Worm (Caenorhabditis elegans) whole organism, L1 larva: Measurements from ENCODE around the gene mrp-6.

Experiments
- F16B12.6 ChIP-seq: fragments of 150-350 bp; optimal IDR thresholded peaks from 2 replicates; lab custom pipeline; 2014; ENCODE audit warnings: missing biosample characterization, missing genetic modification characterization
- Y116A8C.19 ChIP-seq: sonication (generic microtip); optimal IDR thresholded peaks from 2 replicates; lab custom pipeline; 2016; ENCODE audit warnings: missing compliant biosample characterization, missing genetic modification characterization, borderline replicate concordance
- aly-2 ChIP-seq: fragments of 150-350 bp; optimal IDR thresholded peaks from 2 replicates; lab custom pipeline; 2014; ENCODE audit warnings: missing biosample characterization, missing genetic modification characterization
- blmp-1 ChIP-seq: fragments of 150-350 bp; optimal IDR thresholded peaks from 2 replicates; lab custom pipeline; 2014; ENCODE audit warnings: missing biosample characterization, missing genetic modification characterization
- ceh-63 ChIP-seq: fragments of 200-800 bp; sonication (Bioruptor generic); optimal IDR thresholded peaks from 2 replicates; lab custom pipeline; 2018; ENCODE audit warnings: mild to moderate bottlenecking, missing genetic modification characterization, missing compliant biosample characterization
- ceh-8 ChIP-seq: fragments of 200-800 bp; sonication (Bioruptor generic); optimal IDR thresholded peaks from 2 replicates; lab custom pipeline; 2018; ENCODE audit warnings: mild to moderate bottlenecking, missing genetic modification characterization, moderate library complexity, missing compliant biosample characterization
- dpl-1 ChIP-seq, 3 experiments: fragments of 150-350 bp in 2 of 3; sonication (generic microtip) in 1 of 3; optimal IDR thresholded peaks; 2 replicates each; lab custom pipeline; 2014 to 2017; ENCODE audit warnings: missing biosample characterization in 3 of 3, missing genetic modification characterization in 3 of 3, missing genetic modification reagents in 3 of 3
- dsc-1 ChIP-seq: sonication (generic microtip); optimal IDR thresholded peaks from 2 replicates; lab custom pipeline; 2016; ENCODE audit warnings: mild to moderate bottlenecking, missing genetic modification characterization, missing compliant biosample characterization
- efl-3 ChIP-seq: fragments of 200-800 bp; sonication (Bioruptor generic); optimal IDR thresholded peaks from 2 replicates; lab custom pipeline; 2018; ENCODE audit warnings: mild to moderate bottlenecking, missing genetic modification characterization, missing compliant biosample characterization
- egl-13 ChIP-seq: sonication (generic microtip); optimal IDR thresholded peaks from 2 replicates; lab custom pipeline; 2016; ENCODE audit warnings: missing genotype, missing genetic modification reagents, missing genetic modification characterization, missing compliant biosample characterization
- egl-27 ChIP-seq, 2 experiments: fragments of 150-350 bp in 1 of 2; sonication (generic microtip); optimal IDR thresholded peaks; 3 replicates each; lab custom pipeline; 2017 to 2018; ENCODE audit warnings: missing biosample characterization in 2 of 2, missing genetic modification characterization in 2 of 2, missing genetic modification reagents in 2 of 2
- elt-2 ChIP-seq: sonication (generic microtip); optimal IDR thresholded peaks from 2 replicates; lab custom pipeline; 2016; ENCODE audit warnings: missing genetic modification characterization, mild to moderate bottlenecking, inconsistent platforms, missing compliant biosample characterization, missing genetic modification reagents
- fkh-4 ChIP-seq: sonication (generic microtip); optimal IDR thresholded peaks from 2 replicates; lab custom pipeline; 2016; ENCODE audit warnings: missing compliant biosample characterization, missing genetic modification characterization, borderline replicate concordance
- fkh-8 ChIP-seq: sonication (generic microtip); optimal IDR thresholded peaks from 2 replicates; lab custom pipeline; 2016; ENCODE audit warnings: mild to moderate bottlenecking, missing genetic modification characterization, missing compliant biosample characterization
- fos-1 ChIP-seq: fragments of 150-350 bp; optimal IDR thresholded peaks from 2 replicates; lab custom pipeline; 2014; ENCODE audit warnings: missing biosample characterization, missing genetic modification characterization
- hlh-4 ChIP-seq: sonication (generic microtip); optimal IDR thresholded peaks from 2 replicates; lab custom pipeline; 2016; ENCODE audit warnings: mild to moderate bottlenecking, missing genetic modification characterization, missing compliant biosample characterization
- hpl-2 ChIP-seq: fragments of 150-350 bp; optimal IDR thresholded peaks from 2 replicates; lab custom pipeline; 2014; ENCODE audit warnings: missing biosample characterization, missing genetic modification reagents, missing genetic modification characterization
- isw-1 ChIP-seq: fragments of 200-800 bp; sonication (Bioruptor generic); IDR thresholded peaks from 2 replicates; pipeline ENCODE4 v1.3.6; 2022; ENCODE audit warnings: missing genetic modification characterization, missing compliant biosample characterization
- lin-13 ChIP-seq: fragments of 150-350 bp; optimal IDR thresholded peaks from 2 replicates; lab custom pipeline; 2014; ENCODE audit warnings: missing biosample characterization, missing genetic modification reagents, missing genetic modification characterization
- lin-14 ChIP-seq: fragments of 200-800 bp; sonication (Bioruptor generic); optimal IDR thresholded peaks from 2 replicates; lab custom pipeline; 2018; ENCODE audit warnings: mild to moderate bottlenecking, missing genetic modification characterization, moderate library complexity, missing compliant biosample characterization
- lin-39 ChIP-seq: fragments of 150-350 bp; optimal IDR thresholded peaks from 2 replicates; lab custom pipeline; 2014; ENCODE audit warnings: missing biosample characterization, missing genetic modification reagents, missing genetic modification characterization
- lir-3 ChIP-seq: sonication (generic microtip); optimal IDR thresholded peaks from 2 replicates; lab custom pipeline; 2016; ENCODE audit warnings: mild to moderate bottlenecking, missing genetic modification characterization, moderate library complexity, missing compliant biosample characterization; ENCODE audit not compliant: poor library complexity
- lsy-2 ChIP-seq, 2 experiments: fragments of 150-350 bp; optimal IDR thresholded peaks; 2 replicates each; lab custom pipeline; 2014; ENCODE audit warnings: missing biosample characterization in 2 of 2, missing genetic modification characterization in 2 of 2
- mdl-1 ChIP-seq, 2 experiments: fragments of 150-350 bp; optimal IDR thresholded peaks; 2 replicates each; lab custom pipeline; 2014 to 2017; ENCODE audit warnings: missing biosample characterization in 2 of 2, missing genetic modification characterization in 2 of 2, inconsistent platforms in 1 of 2
- mef-2 ChIP-seq: fragments of 150-350 bp; optimal IDR thresholded peaks from 2 replicates; lab custom pipeline; 2014; ENCODE audit warnings: missing biosample characterization, missing genetic modification characterization
- mep-1 ChIP-seq: fragments of 150-350 bp; optimal IDR thresholded peaks from 2 replicates; lab custom pipeline; 2014; ENCODE audit warnings: missing biosample characterization, missing genetic modification characterization
- nhr-12 ChIP-seq: sonication (generic microtip); optimal IDR thresholded peaks from 2 replicates; lab custom pipeline; 2017; ENCODE audit warnings: missing biosample characterization, missing genetic modification characterization
- nhr-19 ChIP-seq: fragments of 200-800 bp; sonication (Bioruptor generic); conservative IDR thresholded peaks from 2 replicates; pipeline ENCODE4 v1.3.6; 2022; ENCODE audit warnings: missing genetic modification characterization, missing compliant biosample characterization
- nhr-20 ChIP-seq: sonication (generic microtip); optimal IDR thresholded peaks from 2 replicates; lab custom pipeline; 2016; ENCODE audit warnings: mild to moderate bottlenecking, missing genetic modification characterization, missing compliant biosample characterization
- nhr-237 ChIP-seq: fragments of 150-350 bp; optimal IDR thresholded peaks from 2 replicates; lab custom pipeline; 2014; ENCODE audit warnings: missing biosample characterization, missing genetic modification characterization
- nhr-28 ChIP-seq: fragments of 150-350 bp; optimal IDR thresholded peaks from 2 replicates; lab custom pipeline; 2014; ENCODE audit warnings: missing biosample characterization, missing genetic modification characterization
- nhr-71 ChIP-seq: sonication (generic microtip); optimal IDR thresholded peaks from 2 replicates; lab custom pipeline; 2016; ENCODE audit warnings: mild to moderate bottlenecking, missing genetic modification characterization, moderate library complexity, missing compliant biosample characterization
- nhr-77 ChIP-seq: fragments of 150-350 bp; optimal IDR thresholded peaks from 2 replicates; lab custom pipeline; 2014; ENCODE audit warnings: missing biosample characterization, missing genetic modification characterization
- nhr-84 ChIP-seq: sonication (generic microtip); optimal IDR thresholded peaks from 2 replicates; lab custom pipeline; 2017; ENCODE audit warnings: missing biosample characterization, missing genetic modification characterization
- nhr-85 ChIP-seq: sonication (generic microtip); peaks from one replicate; lab custom pipeline; 2016; ENCODE audit warnings: missing genetic modification characterization, inconsistent platforms, missing compliant biosample characterization
- nhr-90 ChIP-seq: sonication (generic microtip); optimal IDR thresholded peaks from 2 replicates; lab custom pipeline; 2016; ENCODE audit warnings: mild to moderate bottlenecking, missing genetic modification characterization, missing compliant biosample characterization; ENCODE audit not compliant: poor library complexity
- rnt-1 ChIP-seq: sonication (generic microtip); optimal IDR thresholded peaks from 2 replicates; lab custom pipeline; 2016; ENCODE audit warnings: mild to moderate bottlenecking, missing genetic modification characterization, moderate library complexity, missing compliant biosample characterization
- skn-1 ChIP-seq: fragments of 150-350 bp; optimal IDR thresholded peaks from 2 replicates; lab custom pipeline; 2014; ENCODE audit warnings: missing biosample characterization, missing genetic modification characterization
- snpc-4 ChIP-seq: fragments of 150-350 bp; optimal IDR thresholded peaks from 2 replicates; lab custom pipeline; 2014; ENCODE audit warnings: missing biosample characterization, missing genetic modification characterization
- snu-23 ChIP-seq: sonication (generic microtip); optimal IDR thresholded peaks from 2 replicates; lab custom pipeline; 2016; ENCODE audit warnings: missing genetic modification characterization, missing compliant biosample characterization
- sptf-1 ChIP-seq: fragments of 150-350 bp; optimal IDR thresholded peaks from 2 replicates; lab custom pipeline; 2014; ENCODE audit warnings: missing biosample characterization, missing genetic modification characterization
- sup-37 ChIP-seq: fragments of 200-800 bp; sonication (Bioruptor generic); optimal IDR thresholded peaks from 2 replicates; lab custom pipeline; 2018; ENCODE audit warnings: mild to moderate bottlenecking, missing genetic modification characterization, missing compliant biosample characterization
- tbx-2 ChIP-seq: sonication (generic microtip); optimal IDR thresholded peaks from 2 replicates; lab custom pipeline; 2016; ENCODE audit warnings: missing genetic modification characterization, missing compliant biosample characterization
- unc-86 ChIP-seq: sonication (generic microtip); optimal IDR thresholded peaks from 2 replicates; lab custom pipeline; 2016; ENCODE audit warnings: missing genetic modification characterization, missing compliant biosample characterization
- xbp-1 ChIP-seq: sonication (generic microtip); optimal IDR thresholded peaks from 2 replicates; lab custom pipeline; 2016; ENCODE audit warnings: missing genetic modification characterization, missing compliant biosample characterization
- zag-1 ChIP-seq: fragments of 150-350 bp; optimal IDR thresholded peaks from 2 replicates; lab custom pipeline; 2014; ENCODE audit warnings: missing biosample characterization, missing genetic modification characterization
- zip-4 ChIP-seq: fragments of 200-800 bp; sonication (Bioruptor generic); optimal IDR thresholded peaks from 2 replicates; lab custom pipeline; 2018; ENCODE audit warnings: mild to moderate bottlenecking, missing genetic modification characterization, moderate library complexity, missing compliant biosample characterization
- ztf-11 ChIP-seq, 2 experiments: sonication (generic microtip); optimal IDR thresholded peaks; 2 replicates each; lab custom pipeline; 2016 to 2017; ENCODE audit warnings: missing genetic modification characterization in 2 of 2, missing biosample characterization in 1 of 2, missing compliant biosample characterization in 1 of 2

mrp-6 gene

ce11 chrX:4138413-4139193 lies 48.0 kb downstream of the mrp-6 start:
- TF ChIP-seq egl-13 = no peak
- no peak for TF ChIP-seq ceh-8
- no peak for TF ChIP-seq mef-2
- TF ChIP-seq unc-86 = no peak
- no peak for TF ChIP-seq dpl-1 (GFP tag; optimal IDR thresholded peaks at IDR 0.05; lab: Kevin White, UChicago)
- no peak for TF ChIP-seq sup-37 (GFP tag; lab: Kevin White, UChicago)
- peak; percentile 69 for TF ChIP-seq blmp-1 (tag; lab: Kevin White, UChicago)
- peak; percentile 52 for TF ChIP-seq nhr-71 (tag; lab: Kevin White, UChicago)
- TF ChIP-seq lin-14 (GFP tag; lab: Kevin White, UChicago) = peak; percentile 54
- no peak for TF ChIP-seq aly-2 (tag; lab: Kevin White, UChicago)
- TF ChIP-seq sptf-1 (tag; lab: Kevin White, UChicago) = no peak
- no peak for TF ChIP-seq nhr-77 (tag; lab: Kevin White, UChicago)
- TF ChIP-seq elt-2 (tag; lab: Kevin White, UChicago) = no peak
- TF ChIP-seq nhr-84 (tag; lab: Kevin White, UChicago) = no peak
- TF ChIP-seq efl-3 (GFP tag; lab: Kevin White, UChicago) = no peak
- no peak for TF ChIP-seq fkh-8 (tag; lab: Kevin White, UChicago)
- no peak for TF ChIP-seq nhr-237 (tag; lab: Kevin White, UChicago)
- TF ChIP-seq lin-39 (tag; lab: Kevin White, UChicago) = no peak
- TF ChIP-seq nhr-90 (tag; lab: Kevin White, UChicago) = peak; percentile 21
- peak in 1 of 2 experiments; percentile 4 for TF ChIP-seq mdl-1 (tag; optimal IDR thresholded peaks at IDR 0.05; lab: Kevin White, UChicago)
- TF ChIP-seq xbp-1 (tag; lab: Kevin White, UChicago) = no peak
- no peak for TF ChIP-seq fos-1 (tag; lab: Kevin White, UChicago)
- TF ChIP-seq nhr-28 (tag; lab: Kevin White, UChicago) = no peak
- peak; percentile 44 for TF ChIP-seq nhr-20 (tag; lab: Kevin White, UChicago)
- TF ChIP-seq zag-1 (tag; lab: Kevin White, UChicago) = no peak
- no peak for TF ChIP-seq ztf-11 (tag; optimal IDR thresholded peaks at IDR 0.05; lab: Kevin White, UChicago)
- TF ChIP-seq mep-1 (tag; lab: Kevin White, UChicago) = peak; percentile 19
- no peak for TF ChIP-seq zip-4
- TF ChIP-seq fkh-4 (tag; lab: Kevin White, UChicago) = no peak
- no peak for TF ChIP-seq snpc-4 (tag; lab: Kevin White, UChicago)
- peak; percentile 10 for TF ChIP-seq lin-13 (GFP tag; lab: Kevin White, UChicago)
- TF ChIP-seq ceh-63 (GFP tag; lab: Kevin White, UChicago) = no peak
- peak; percentile 85 for TF ChIP-seq nhr-85 (tag; lab: Kevin White, UChicago)
- no peak for TF ChIP-seq isw-1
- TF ChIP-seq hlh-4 (tag; lab: Kevin White, UChicago) = no peak
- TF ChIP-seq nhr-12 (tag; lab: Kevin White, UChicago) = no peak
- TF ChIP-seq lsy-2 (tag; optimal IDR thresholded peaks at IDR 0.05; lab: Kevin White, UChicago) = no peak
- no peak for TF ChIP-seq Y116A8C.19 (tag; lab: Kevin White, UChicago)
- no peak for TF ChIP-seq egl-27 (tag; optimal IDR thresholded peaks at IDR 0.05; lab: Kevin White, UChicago)
- peak; percentile 1 for TF ChIP-seq rnt-1 (tag; lab: Kevin White, UChicago)
- TF ChIP-seq lir-3 = no peak
- peak; percentile 22 for TF ChIP-seq snu-23
- peak; percentile 76 for TF ChIP-seq dsc-1
- TF ChIP-seq nhr-19 (GFP tag; lab: Robert Waterston, UW) = 0 out of 2 replicates have a peak, but pooled peaks have one; percentile 9
- TF ChIP-seq hpl-2 (GFP tag; lab: Kevin White, UChicago) = no peak
- no peak for TF ChIP-seq skn-1 (tag; lab: Kevin White, UChicago)
- TF ChIP-seq F16B12.6 (tag; lab: Kevin White, UChicago) = no peak
- TF ChIP-seq tbx-2 = peak; percentile 33
